Worm (Caenorhabditis elegans) whole organism, L3 larva: ENCODE data around the gene srx-56.

Experiments
- R02D3.7 ChIP-seq: fragments of 150-350 bp; optimal IDR thresholded peaks from 2 replicates; lab custom pipeline; 2014; ENCODE audit warnings: missing biosample characterization, missing genetic modification characterization
- ZK546.5 ChIP-seq: sonication (generic microtip); optimal IDR thresholded peaks from 2 replicates; lab custom pipeline; 2017; ENCODE audit warnings: missing biosample characterization, missing genetic modification characterization
- aly-2 ChIP-seq: fragments of 150-350 bp; optimal IDR thresholded peaks from 2 replicates; lab custom pipeline; 2014; ENCODE audit warnings: missing biosample characterization, missing genetic modification characterization
- ama-1 ChIP-seq: fragments of 150-350 bp; optimal IDR thresholded peaks from 2 replicates; lab custom pipeline; 2018
- ceh-16 ChIP-seq: sonication (generic microtip); optimal IDR thresholded peaks from 2 replicates; lab custom pipeline; 2017; ENCODE audit warnings: missing biosample characterization, missing genetic modification characterization
- ceh-28 ChIP-seq: fragments of 150-350 bp; optimal IDR thresholded peaks from 2 replicates; lab custom pipeline; 2014; ENCODE audit warnings: missing biosample characterization, missing genetic modification reagents, missing genetic modification characterization
- ceh-82 ChIP-seq: fragments of 150-350 bp; optimal IDR thresholded peaks from 2 replicates; lab custom pipeline; 2014; ENCODE audit warnings: missing biosample characterization, missing genetic modification characterization
- daf-12 ChIP-seq: fragments of 150-350 bp; optimal IDR thresholded peaks from 2 replicates; lab custom pipeline; 2014; ENCODE audit warnings: missing biosample characterization, missing genetic modification reagents, missing genetic modification characterization
- egl-27 ChIP-seq: sonication (generic microtip); optimal IDR thresholded peaks from 4 replicates; lab custom pipeline; 2017; ENCODE audit warnings: missing biosample characterization, missing genetic modification reagents, missing genetic modification characterization
- egl-5 ChIP-seq: fragments of 150-350 bp; optimal IDR thresholded peaks from 2 replicates; lab custom pipeline; 2017; ENCODE audit warnings: missing biosample characterization, missing genetic modification reagents, missing genetic modification characterization, inconsistent platforms
- elt-1 ChIP-seq: fragments of 150-350 bp; optimal IDR thresholded peaks from 2 replicates; lab custom pipeline; 2014; ENCODE audit warnings: missing biosample characterization, missing genetic modification characterization
- elt-3 ChIP-seq, 3 experiments: fragments of 150-350 bp in 1 of 3; sonication (generic microtip) in 2 of 3; optimal IDR thresholded peaks; 2 replicates in 2 of 3; 4 replicates in 1 of 3; lab custom pipeline; 2014 to 2017; ENCODE audit warnings: missing biosample characterization in 3 of 3, missing genetic modification characterization in 3 of 3
- eor-1 ChIP-seq, 2 experiments: fragments of 150-350 bp; optimal IDR thresholded peaks; 2 replicates each; lab custom pipeline; 2014 to 2018; ENCODE audit warnings: missing biosample characterization in 2 of 2, missing genetic modification characterization in 2 of 2
- fkh-10 ChIP-seq: sonication (generic microtip); optimal IDR thresholded peaks from 2 replicates; lab custom pipeline; 2017; ENCODE audit warnings: missing biosample characterization, missing genetic modification reagents, missing genetic modification characterization
- fkh-2 ChIP-seq: fragments of 150-350 bp; optimal IDR thresholded peaks from 2 replicates; lab custom pipeline; 2014; ENCODE audit warnings: missing biosample characterization, missing genetic modification reagents, missing genetic modification characterization
- fos-1 ChIP-seq: fragments of 150-350 bp; optimal IDR thresholded peaks from 2 replicates; lab custom pipeline; 2014; ENCODE audit warnings: missing biosample characterization, missing genetic modification characterization
- jun-1 ChIP-seq: fragments of 150-350 bp; optimal IDR thresholded peaks from 2 replicates; lab custom pipeline; 2014; ENCODE audit warnings: missing biosample characterization, missing genetic modification reagents, missing genetic modification characterization
- lin-39 ChIP-seq: fragments of 150-350 bp; optimal IDR thresholded peaks from 2 replicates; lab custom pipeline; 2018; ENCODE audit warnings: missing biosample characterization, missing genetic modification reagents, missing genetic modification characterization
- lsy-12 ChIP-seq: sonication (generic microtip); optimal IDR thresholded peaks from 2 replicates; lab custom pipeline; 2016; ENCODE audit warnings: mild to moderate bottlenecking, missing genetic modification characterization, missing compliant biosample characterization
- nhr-11 ChIP-seq: fragments of 150-350 bp; optimal IDR thresholded peaks from 2 replicates; lab custom pipeline; 2014; ENCODE audit warnings: missing biosample characterization, missing genetic modification characterization
- nhr-12 ChIP-seq: fragments of 150-350 bp; optimal IDR thresholded peaks from 2 replicates; lab custom pipeline; 2014; ENCODE audit warnings: missing biosample characterization, missing genetic modification characterization
- nhr-23 ChIP-seq: fragments of 150-350 bp; optimal IDR thresholded peaks from 2 replicates; lab custom pipeline; 2014; ENCODE audit warnings: missing biosample characterization, missing genetic modification reagents, missing genetic modification characterization
- nhr-237 ChIP-seq: fragments of 150-350 bp; optimal IDR thresholded peaks from 2 replicates; lab custom pipeline; 2014; ENCODE audit warnings: missing biosample characterization, missing genetic modification characterization
- nhr-25 ChIP-seq: sonication (generic microtip); optimal IDR thresholded peaks from 2 replicates; lab custom pipeline; 2017; ENCODE audit warnings: missing biosample characterization, missing genetic modification characterization
- nhr-43 ChIP-seq: sonication (generic microtip); optimal IDR thresholded peaks from 2 replicates; lab custom pipeline; 2016; ENCODE audit warnings: mild to moderate bottlenecking, missing genetic modification characterization, missing compliant biosample characterization; ENCODE audit not compliant: poor library complexity, severe bottlenecking
- pqm-1 ChIP-seq: fragments of 150-350 bp; optimal IDR thresholded peaks from 2 replicates; lab custom pipeline; 2017; ENCODE audit warnings: missing biosample characterization, missing genetic modification characterization, inconsistent platforms
- sea-2 ChIP-seq: fragments of 150-350 bp; sonication (generic microtip); optimal IDR thresholded peaks from 4 replicates; lab custom pipeline; 2014; ENCODE audit warnings: missing biosample characterization, missing genetic modification reagents, missing genetic modification characterization
- skn-1 ChIP-seq: fragments of 150-350 bp; optimal IDR thresholded peaks from 2 replicates; lab custom pipeline; 2014; ENCODE audit warnings: missing biosample characterization, missing genetic modification characterization
- tbx-2 ChIP-seq: sonication (generic microtip); optimal IDR thresholded peaks from 2 replicates; lab custom pipeline; 2016; ENCODE audit warnings: mild to moderate bottlenecking, missing genetic modification characterization, missing compliant biosample characterization
- ztf-4 ChIP-seq: fragments of 150-350 bp; optimal IDR thresholded peaks from 2 replicates; lab custom pipeline; 2014; ENCODE audit warnings: missing biosample characterization, missing genetic modification characterization

The srx-56 gene

DNA sequence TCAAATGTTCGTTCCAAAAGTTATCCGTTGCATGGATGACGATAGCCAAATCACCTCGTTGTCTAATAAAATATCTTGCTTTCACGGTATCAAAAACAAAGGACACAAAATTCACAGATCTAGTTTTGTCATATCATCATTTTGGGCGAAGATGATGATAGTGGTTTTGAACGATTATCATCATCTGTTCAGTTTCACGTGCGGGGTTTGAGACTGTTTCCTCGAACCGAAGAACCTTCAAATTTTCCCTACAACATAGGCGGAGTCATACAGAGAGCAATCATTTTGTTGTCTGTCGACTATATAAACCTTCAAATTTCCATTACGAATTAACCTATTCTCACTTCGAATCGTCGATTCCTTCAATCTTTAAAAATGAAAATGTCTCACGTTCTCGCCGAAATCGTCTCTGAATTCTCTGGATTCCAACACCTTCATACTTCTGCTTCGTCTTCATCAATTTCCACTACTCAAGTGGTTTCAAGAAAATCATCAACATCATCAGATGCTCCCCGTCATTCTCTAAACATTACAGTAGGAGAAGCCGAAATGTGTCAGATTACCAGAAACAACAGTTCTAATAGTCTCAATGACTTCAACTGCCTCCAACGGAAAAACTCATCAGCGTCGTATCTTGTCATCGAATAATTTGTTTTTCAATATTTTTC, 39.1 kb downstream of the srx-56 start, which contains the start of gene F18E3.11:
Gene F18E3.11 (plus strand): TSS at position 376 of the 668 bp plus-strand sequence.
- no peak for TF ChIP-seq ceh-82 (tag; lab: Kevin White, UChicago)
- TF ChIP-seq fkh-10 (GFP tag; lab: Kevin White, UChicago), result no peak
- TF ChIP-seq aly-2 (tag; lab: Kevin White, UChicago), result no peak
- TF ChIP-seq egl-27 (tag; lab: Kevin White, UChicago), result no peak
- TF ChIP-seq ceh-28, result no peak
- TF ChIP-seq jun-1 (tag; lab: Kevin White, UChicago), result no peak
- peak; percentile 71 for TF ChIP-seq skn-1 (tag; lab: Kevin White, UChicago)
- peak; percentile 84 for TF ChIP-seq nhr-43 (tag; lab: Kevin White, UChicago)
- TF ChIP-seq egl-5 (tag; lab: Kevin White, UChicago), result no peak
- TF ChIP-seq lsy-12 (tag; lab: Kevin White, UChicago), result no peak
- peak in 1 of 3 experiments; percentile 23 for TF ChIP-seq elt-3 (tag; optimal IDR thresholded peaks at IDR 0.05; lab: Kevin White, UChicago)
- no peak for TF ChIP-seq elt-1
- TF ChIP-seq tbx-2 (tag; lab: Kevin White, UChicago), result no peak
- TF ChIP-seq fkh-2, result no peak
- TF ChIP-seq daf-12 (tag; lab: Kevin White, UChicago), result no peak
- TF ChIP-seq nhr-23 (tag; lab: Kevin White, UChicago), result peak; percentile 71
- TF ChIP-seq nhr-25 (tag; lab: Kevin White, UChicago), result peak; percentile 71
- no peak for TF ChIP-seq nhr-237 (tag; lab: Kevin White, UChicago)
- no peak for TF ChIP-seq ZK546.5 (tag; lab: Kevin White, UChicago)
- TF ChIP-seq ztf-4 (tag; lab: Kevin White, UChicago), result no peak
- TF ChIP-seq ceh-16, result no peak
- no peak for TF ChIP-seq R02D3.7 (tag; lab: Kevin White, UChicago)
- TF ChIP-seq ama-1 (lab: Kevin White, UChicago), result peak; percentile 84
- TF ChIP-seq fos-1, result no peak
- no peak for TF ChIP-seq nhr-11 (tag; lab: Kevin White, UChicago)

ce11 chrV:7414909-7415308, 40.7 kb downstream of the srx-56 start, which contains the start of gene F18E3.12:
F18E3.12 (plus strand) TSS chrV:7414985.
- no peak for TF ChIP-seq pqm-1
- no peak for TF ChIP-seq eor-1 (tag; optimal IDR thresholded peaks at IDR 0.05; lab: Kevin White, UChicago)
- peak; percentile 83 for TF ChIP-seq ama-1 (lab: Kevin White, UChicago)
- no peak for TF ChIP-seq lsy-12 (tag; lab: Kevin White, UChicago)
- no peak for TF ChIP-seq elt-1
- TF ChIP-seq lin-39, result no peak
- TF ChIP-seq ZK546.5 (tag; lab: Kevin White, UChicago), result no peak

DNA sequence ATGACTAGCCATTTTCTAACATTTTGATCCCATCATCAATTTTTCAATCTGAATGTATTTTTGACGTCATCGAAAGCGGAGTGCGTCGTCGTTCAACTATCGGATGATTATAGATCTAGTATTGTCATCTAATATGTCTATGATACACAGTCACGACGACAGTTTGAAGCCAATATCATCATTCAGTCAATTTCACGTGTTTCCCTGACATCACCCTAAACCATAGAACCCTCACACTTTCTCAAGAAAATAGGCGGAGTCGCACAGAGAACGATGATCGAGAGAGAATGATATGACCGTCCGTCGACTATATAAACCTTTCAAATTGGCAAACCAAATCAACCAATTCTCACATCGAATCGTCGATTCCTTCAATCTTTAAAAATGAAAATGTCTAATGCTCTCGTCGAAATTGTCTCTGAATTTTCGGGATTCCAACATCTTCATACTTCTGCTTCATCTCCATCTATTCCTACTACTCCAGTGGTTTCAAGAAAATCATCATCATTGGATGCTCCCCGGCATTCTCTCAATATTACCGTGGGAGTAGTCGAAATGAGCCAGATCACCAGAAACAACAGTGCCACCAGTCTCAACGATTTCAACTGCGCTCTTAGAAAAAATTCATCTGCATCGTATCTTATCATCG, 41.7 kb downstream of the srx-56 start, which contains the start of gene F18E3.13:
Gene F18E3.13 (plus strand): TSS at position 385 of the 649 bp plus-strand sequence.
- TF ChIP-seq nhr-25 (tag; lab: Kevin White, UChicago) (peak; percentile 92), elt-3 (tag; optimal IDR thresholded peaks at IDR 0.05; lab: Kevin White, UChicago) (peak; percentile 33 to 44 (median 38)), ztf-4 (tag; lab: Kevin White, UChicago) (no peak), tbx-2 (tag; lab: Kevin White, UChicago) (peak; percentile 34), elt-1 (no peak), ama-1 (lab: Kevin White, UChicago) (peak; percentile 93), jun-1 (tag; lab: Kevin White, UChicago) (peak; percentile 37), nhr-43 (tag; lab: Kevin White, UChicago) (peak; percentile 93), nhr-23 (tag; lab: Kevin White, UChicago) (peak; percentile 85), skn-1 (tag; lab: Kevin White, UChicago) (no peak), egl-27 (tag; lab: Kevin White, UChicago) (peak; percentile 22), ceh-82 (tag; lab: Kevin White, UChicago) (no peak), sea-2 (GFP tag; lab: Kevin White, UChicago) (no peak), lsy-12 (tag; lab: Kevin White, UChicago) (peak; percentile 7)

ce11 chrV:7416569-7416968, 42.4 kb downstream of the srx-56 start:
- TF ChIP-seq nhr-12 (no peak), nhr-23 (tag; lab: Kevin White, UChicago) (peak; percentile 7), nhr-43 (tag; lab: Kevin White, UChicago) (peak; percentile 20), elt-1 (no peak), fkh-10 (GFP tag; lab: Kevin White, UChicago) (no peak), elt-3 (tag; optimal IDR thresholded peaks at IDR 0.05; lab: Kevin White, UChicago) (no peak), ama-1 (lab: Kevin White, UChicago) (peak; percentile 57), nhr-237 (tag; lab: Kevin White, UChicago) (no peak)
